Worm (Caenorhabditis elegans) whole organism, L4 larva: ENCODE data around the gene ZC487.2.

Experiments
- F26F4.8 ChIP-seq: fragments of 200-800 bp; sonication (Bioruptor generic); conservative IDR thresholded peaks from 2 replicates; pipeline ENCODE4 v1.3.6; 2022; ENCODE audit warnings: missing genetic modification characterization, missing compliant biosample characterization
- F37D6.2 ChIP-seq: sonication (generic microtip); optimal IDR thresholded peaks from 2 replicates; lab custom pipeline; 2016; ENCODE audit warnings: mild to moderate bottlenecking, missing genetic modification characterization, missing compliant biosample characterization
- F49E8.2 ChIP-seq: sonication (generic microtip); optimal IDR thresholded peaks from 2 replicates; lab custom pipeline; 2016; ENCODE audit warnings: missing compliant biosample characterization, mild to moderate bottlenecking, missing genetic modification characterization, borderline replicate concordance
- T26A8.4 ChIP-seq: fragments of 200-800 bp; sonication (Bioruptor generic); IDR thresholded peaks from 2 replicates; pipeline ENCODE4 v1.3.6; 2022; ENCODE audit warnings: missing genetic modification characterization, missing compliant biosample characterization
- Y105C5A.15 ChIP-seq: fragments of 200-800 bp; sonication (Bioruptor generic); IDR thresholded peaks from 2 replicates; pipeline ENCODE4 v1.3.6; 2022; ENCODE audit warnings: missing genetic modification characterization, missing compliant biosample characterization
- Y5F2A.4 ChIP-seq: fragments of 200-800 bp; sonication (Bioruptor generic); optimal IDR thresholded peaks from 2 replicates; lab custom pipeline; 2018; ENCODE audit warnings: mild to moderate bottlenecking, missing genetic modification characterization, missing compliant biosample characterization
- aha-1 ChIP-seq: fragments of 150-350 bp; peaks from one replicate; lab custom pipeline; 2014; ENCODE audit warnings: missing biosample characterization, missing genetic modification characterization
- attf-4 ChIP-seq: sonication (generic microtip); optimal IDR thresholded peaks from 3 replicates; lab custom pipeline; 2017; ENCODE audit warnings: missing biosample characterization, missing genetic modification characterization
- ceh-32 ChIP-seq: sonication (generic microtip); optimal IDR thresholded peaks from 2 replicates; lab custom pipeline; 2016; ENCODE audit warnings: mild to moderate bottlenecking, missing genetic modification characterization, missing compliant biosample characterization; ENCODE audit not compliant: poor library complexity
- ceh-44 ChIP-seq: fragments of 200-800 bp; sonication (Bioruptor generic); IDR thresholded peaks from 2 replicates; pipeline ENCODE4 v1.3.6; 2022; ENCODE audit warnings: missing genetic modification reagents, missing genetic modification characterization, missing compliant biosample characterization
- ceh-82 ChIP-seq: sonication (generic microtip); optimal IDR thresholded peaks from 2 replicates; lab custom pipeline; 2017; ENCODE audit warnings: missing biosample characterization, missing genetic modification characterization
- ctbp-1 ChIP-seq: fragments of 200-800 bp; sonication (Bioruptor generic); IDR thresholded peaks from 2 replicates; pipeline ENCODE4 v1.3.6; 2022; ENCODE audit warnings: missing genetic modification reagents, missing genetic modification characterization, missing compliant biosample characterization
- daf-12 ChIP-seq: fragments of 150-350 bp; optimal IDR thresholded peaks from 2 replicates; lab custom pipeline; 2014; ENCODE audit warnings: missing biosample characterization, missing genetic modification reagents, missing genetic modification characterization
- daf-16 ChIP-seq, 3 experiments: sonication (generic microtip); optimal IDR thresholded peaks; 2 replicates each; lab custom pipeline; 2016 to 2017; ENCODE audit warnings: missing genetic modification characterization in 3 of 3, missing genetic modification reagents in 3 of 3, mild to moderate bottlenecking in 2 of 3, missing compliant biosample characterization in 2 of 3, missing biosample characterization in 1 of 3, moderate library complexity in 1 of 3
- duxl-1 ChIP-seq: sonication (generic microtip); optimal IDR thresholded peaks from 2 replicates; lab custom pipeline; 2016; ENCODE audit warnings: mild to moderate bottlenecking, missing genetic modification characterization, moderate library complexity, missing compliant biosample characterization; ENCODE audit not compliant: poor library complexity
- egl-27 ChIP-seq: sonication (generic microtip); optimal IDR thresholded peaks from 3 replicates; lab custom pipeline; 2017; ENCODE audit warnings: missing biosample characterization, missing genetic modification reagents, missing genetic modification characterization
- gei-8 ChIP-seq: fragments of 200-800 bp; sonication (Bioruptor generic); optimal IDR thresholded peaks from 2 replicates; lab custom pipeline; 2018; ENCODE audit warnings: mild to moderate bottlenecking, missing genetic modification characterization, missing compliant biosample characterization
- hlh-11 ChIP-seq: fragments of 200-800 bp; sonication (Bioruptor generic); optimal IDR thresholded peaks from 2 replicates; lab custom pipeline; 2018; ENCODE audit warnings: mild to moderate bottlenecking, missing genetic modification characterization, missing compliant biosample characterization
- hlh-30 ChIP-seq: sonication (generic microtip); optimal IDR thresholded peaks from 2 replicates; lab custom pipeline; 2017; ENCODE audit warnings: antibody characterized with exemption, mild to moderate bottlenecking, missing genetic modification characterization, missing compliant biosample characterization; ENCODE audit not compliant: insufficient read depth
- hmg-1.1 ChIP-seq: fragments of 200-800 bp; sonication (Bioruptor generic); IDR thresholded peaks from 2 replicates; pipeline ENCODE4 v1.3.6; 2022; ENCODE audit warnings: missing genetic modification reagents, missing genetic modification characterization, missing compliant biosample characterization
- jun-1 ChIP-seq: fragments of 150-350 bp; optimal IDR thresholded peaks from 2 replicates; lab custom pipeline; 2014; ENCODE audit warnings: missing biosample characterization, missing genetic modification reagents, missing genetic modification characterization
- lin-13 ChIP-seq: fragments of 150-350 bp; optimal IDR thresholded peaks from 2 replicates; lab custom pipeline; 2014; ENCODE audit warnings: missing biosample characterization, missing genetic modification reagents, missing genetic modification characterization
- lin-29 ChIP-seq: fragments of 200-800 bp; sonication (Bioruptor generic); IDR thresholded peaks from 2 replicates; pipeline ENCODE4 v1.3.6; 2022; ENCODE audit warnings: missing genetic modification reagents, missing genetic modification characterization, missing compliant biosample characterization
- lir-3 ChIP-seq: sonication (generic microtip); optimal IDR thresholded peaks from 2 replicates; lab custom pipeline; 2016; ENCODE audit warnings: mild to moderate bottlenecking, missing genetic modification characterization, missing compliant biosample characterization
- lsy-2 ChIP-seq, 2 experiments: fragments of 150-350 bp in 1 of 2; sonication (generic microtip) in 1 of 2; optimal IDR thresholded peaks; 2 replicates each; lab custom pipeline; 2014 to 2017; ENCODE audit warnings: missing biosample characterization in 2 of 2, missing genetic modification characterization in 2 of 2
- mdt-29 ChIP-seq: fragments of 200-800 bp; sonication (Bioruptor generic); IDR thresholded peaks from 2 replicates; pipeline ENCODE4 v1.3.6; 2022; ENCODE audit warnings: missing genetic modification reagents, missing genetic modification characterization, missing compliant biosample characterization
- mep-1 ChIP-seq: fragments of 150-350 bp; sonication (generic microtip); optimal IDR thresholded peaks from 3 replicates; lab custom pipeline; 2014; ENCODE audit warnings: missing biosample characterization, missing genetic modification characterization
- mes-2 ChIP-seq: sonication (generic microtip); optimal IDR thresholded peaks from 2 replicates; lab custom pipeline; 2016; ENCODE audit warnings: missing genotype, mild to moderate bottlenecking, missing genetic modification characterization, missing compliant biosample characterization; ENCODE audit not compliant: poor library complexity, severe bottlenecking
- mxl-2 ChIP-seq: fragments of 200-800 bp; sonication (Bioruptor generic); conservative IDR thresholded peaks from 2 replicates; pipeline ENCODE4 v1.3.6; 2022; ENCODE audit warnings: missing genetic modification reagents, missing genetic modification characterization, missing compliant biosample characterization
- mxl-3 ChIP-seq: fragments of 200-800 bp; sonication (Bioruptor generic); optimal IDR thresholded peaks from 2 replicates; lab custom pipeline; 2018; ENCODE audit warnings: mild to moderate bottlenecking, missing genetic modification characterization, missing compliant biosample characterization
- nhr-11 ChIP-seq: fragments of 150-350 bp; optimal IDR thresholded peaks from 2 replicates; lab custom pipeline; 2014; ENCODE audit warnings: missing biosample characterization, missing genetic modification characterization
- nhr-25 ChIP-seq: sonication (generic microtip); optimal IDR thresholded peaks from 2 replicates; lab custom pipeline; 2017; ENCODE audit warnings: missing genetic modification characterization, mild to moderate bottlenecking, missing compliant biosample characterization, antibody characterized with exemption, moderate library complexity, borderline replicate concordance; ENCODE audit not compliant: insufficient read depth
- nhr-28 ChIP-seq: fragments of 150-350 bp; optimal IDR thresholded peaks from 2 replicates; lab custom pipeline; 2014; ENCODE audit warnings: missing biosample characterization, missing genetic modification characterization
- nhr-77 ChIP-seq: fragments of 150-350 bp; optimal IDR thresholded peaks from 2 replicates; lab custom pipeline; 2014; ENCODE audit warnings: missing biosample characterization, missing genetic modification characterization
- pha-4 ChIP-seq, 2 experiments: fragments of 150-350 bp in 1 of 2; fragments of 200-800 bp in 1 of 2; sonication (Bioruptor generic) in 1 of 2; IDR thresholded peaks in 1 of 2; optimal IDR thresholded peaks in 1 of 2; 2 replicates each; pipeline versions ENCODE4 v1.3.6 to Lab custom; 2014 to 2022; ENCODE audit warnings: missing genetic modification characterization in 2 of 2, missing genetic modification reagents in 2 of 2, missing biosample characterization in 1 of 2, missing compliant biosample characterization in 1 of 2
- php-3 ChIP-seq: fragments of 200-800 bp; sonication (Bioruptor generic); IDR thresholded peaks from 2 replicates; pipeline ENCODE4 v1.3.6; 2022; ENCODE audit warnings: missing genetic modification reagents, missing genetic modification characterization, missing compliant biosample characterization
- skn-1 ChIP-seq: fragments of 150-350 bp; optimal IDR thresholded peaks from 2 replicates; lab custom pipeline; 2014; ENCODE audit warnings: missing biosample characterization, missing genetic modification characterization
- snpc-4 ChIP-seq: fragments of 150-350 bp; optimal IDR thresholded peaks from 2 replicates; lab custom pipeline; 2014; ENCODE audit warnings: missing biosample characterization, missing genetic modification characterization
- spr-3 ChIP-seq: fragments of 200-800 bp; sonication (Bioruptor generic); optimal IDR thresholded peaks from 2 replicates; lab custom pipeline; 2018; ENCODE audit warnings: mild to moderate bottlenecking, missing genetic modification characterization, missing compliant biosample characterization
- tag-97 ChIP-seq: fragments of 200-800 bp; sonication (Bioruptor generic); IDR thresholded peaks from 2 replicates; pipeline ENCODE4 v1.3.6; 2022; ENCODE audit warnings: missing genetic modification characterization, missing compliant biosample characterization
- tra-1 ChIP-seq: fragments of 200-800 bp; sonication (Bioruptor generic); IDR thresholded peaks from 2 replicates; pipeline ENCODE4 v1.3.6; 2022; ENCODE audit warnings: missing genetic modification reagents, missing genetic modification characterization, missing compliant biosample characterization
- unc-130 ChIP-seq: sonication (generic microtip); optimal IDR thresholded peaks from 2 replicates; lab custom pipeline; 2016; ENCODE audit warnings: missing genetic modification reagents, missing genetic modification characterization, missing compliant biosample characterization
- zip-2 ChIP-seq: fragments of 150-350 bp; optimal IDR thresholded peaks from 2 replicates; lab custom pipeline; 2014; ENCODE audit warnings: missing biosample characterization, missing genetic modification characterization

Gene ZC487.2

ce11 chrV:6722378-6722777 lies at the start of gene ZC487.2:
Gene ZC487.2 (minus strand): TSS chrV:6722478.
- no peak for TF ChIP-seq mes-2 (tag; lab: Kevin White, UChicago)
- peak; percentile 2 for TF ChIP-seq aha-1 (tag; lab: Kevin White, UChicago)

- no peak for TF ChIP-seq lin-13 (GFP tag; lab: Kevin White, UChicago)
- TF ChIP-seq skn-1 (tag; lab: Kevin White, UChicago), result no peak
- no peak for TF ChIP-seq mep-1
- TF ChIP-seq ctbp-1, result no peak
- no peak for TF ChIP-seq nhr-28
- no peak for TF ChIP-seq tra-1 (GFP tag; lab: Robert Waterston, UW)
- no peak for TF ChIP-seq jun-1
- TF ChIP-seq hmg-1.1, result no peak
- TF ChIP-seq gei-8 (GFP tag; lab: Kevin White, UChicago), result no peak
- no peak for TF ChIP-seq php-3 (GFP tag; lab: Robert Waterston, UW)
- no peak for TF ChIP-seq hlh-30 (tag; lab: Kevin White, UChicago)
- no peak for TF ChIP-seq ceh-82 (tag; lab: Kevin White, UChicago)
- TF ChIP-seq nhr-77 (tag; lab: Kevin White, UChicago), result no peak
- TF ChIP-seq lin-29 (GFP tag; lab: Robert Waterston, UW), result no peak
- TF ChIP-seq pha-4 (GFP tag; IDR thresholded peaks at IDR 0.05; lab: Robert Waterston, UW), result no peak
- no peak for TF ChIP-seq pha-4 (tag; optimal IDR thresholded peaks at IDR 0.05; lab: Kevin White, UChicago)
- no peak for TF ChIP-seq mxl-3
Observed at ce11 chrV:6771645-6772044, 49.4 kb upstream of the ZC487.2 start, which contains the start of gene srh-30. Gene srh-30 (minus strand): TSS chrV:6771745.

ce11 chrV:6769440-6769839 lies 47.2 kb upstream of the ZC487.2 start:
- no peak for TF ChIP-seq nhr-11 (tag; lab: Kevin White, UChicago)
- TF ChIP-seq zip-2 (tag; lab: Kevin White, UChicago), result no peak
- no peak for TF ChIP-seq Y105C5A.15 (GFP tag; lab: Robert Waterston, UW)

ce11 chrV:6768452-6768929 lies 46.2 kb upstream of the ZC487.2 start, which contains the start of the genes T25F10.1 and clik-1:
Gene T25F10.1 (plus strand): TSS chrV:6768502.
Gene clik-1 (minus strand): TSS chrV:6768732.
- TF ChIP-seq lsy-2 (tag; optimal IDR thresholded peaks at IDR 0.05; lab: Kevin White, UChicago) (no peak), unc-130 (GFP tag; lab: Kevin White, UChicago) (no peak), lir-3 (tag; lab: Kevin White, UChicago) (no peak), T26A8.4 (GFP tag; lab: Robert Waterston, UW) (no peak), hlh-11 (tag; lab: Kevin White, UChicago) (peak; percentile 42), hmg-1.1 (no peak), daf-16 (GFP tag; optimal IDR thresholded peaks at IDR 0.05; lab: Kevin White, UChicago) (peak in 1 of 2 experiments; percentile 81), daf-16 (tag; optimal IDR thresholded peaks at IDR 0.05; lab: Kevin White, UChicago) (no peak), F37D6.2 (tag; lab: Kevin White, UChicago) (no peak), Y105C5A.15 (GFP tag; lab: Robert Waterston, UW) (no peak), attf-4 (no peak), mxl-2 (GFP tag; lab: Robert Waterston, UW) (no peak), gei-8 (GFP tag; lab: Kevin White, UChicago) (no peak), tag-97 (no peak), lin-29 (GFP tag; lab: Robert Waterston, UW) (no peak), aha-1 (tag; lab: Kevin White, UChicago) (peak; percentile 40), mxl-3 (peak; percentile 42), mdt-29 (GFP tag; lab: Robert Waterston, UW) (no peak), nhr-28 (no peak), snpc-4 (tag; lab: Kevin White, UChicago) (no peak), F49E8.2 (tag; lab: Kevin White, UChicago) (no peak), Y5F2A.4 (no peak), nhr-11 (tag; lab: Kevin White, UChicago) (peak; percentile 53), ceh-32 (tag; lab: Kevin White, UChicago) (no peak), ceh-44 (GFP tag; lab: Robert Waterston, UW) (no peak), nhr-25 (tag; lab: Kevin White, UChicago) (no peak), spr-3 (no peak), duxl-1 (no peak), ceh-82 (tag; lab: Kevin White, UChicago) (no peak), daf-12 (no peak), egl-27 (tag; lab: Kevin White, UChicago) (no peak), F26F4.8 (no peak)
